Worm (Caenorhabditis elegans) whole organism, L4 larva: ENCODE data around the gene F01D5.3.

Experiments
- F44E2.7 ChIP-seq: fragments of 200-800 bp; sonication (Bioruptor generic); IDR thresholded peaks from 2 replicates; pipeline ENCODE4 v2.1.2; 2022; ENCODE audit warnings: missing genetic modification characterization, missing compliant biosample characterization
- Y5F2A.4 ChIP-seq: fragments of 200-800 bp; sonication (Bioruptor generic); optimal IDR thresholded peaks from 2 replicates; lab custom pipeline; 2018; ENCODE audit warnings: mild to moderate bottlenecking, missing genetic modification characterization, missing compliant biosample characterization
- ZK546.5 ChIP-seq, 2 experiments: sonication (generic microtip); optimal IDR thresholded peaks; 2 replicates each; lab custom pipeline; 2017; ENCODE audit warnings: missing biosample characterization in 2 of 2, missing genetic modification characterization in 2 of 2
- aha-1 ChIP-seq: fragments of 150-350 bp; peaks from one replicate; lab custom pipeline; 2014; ENCODE audit warnings: missing biosample characterization, missing genetic modification characterization
- aly-2 ChIP-seq: sonication (generic microtip); optimal IDR thresholded peaks from 2 replicates; lab custom pipeline; 2018; ENCODE audit warnings: missing biosample characterization, missing genetic modification characterization
- ceh-20 ChIP-seq: fragments of 200-800 bp; sonication (Bioruptor generic); IDR thresholded peaks from 2 replicates; pipeline ENCODE4 v1.3.6; 2022; ENCODE audit warnings: missing genetic modification reagents, missing genetic modification characterization, missing compliant biosample characterization
- ceh-32 ChIP-seq: sonication (generic microtip); optimal IDR thresholded peaks from 2 replicates; lab custom pipeline; 2016; ENCODE audit warnings: mild to moderate bottlenecking, missing genetic modification characterization, missing compliant biosample characterization; ENCODE audit not compliant: poor library complexity
- ceh-44 ChIP-seq: fragments of 200-800 bp; sonication (Bioruptor generic); IDR thresholded peaks from 2 replicates; pipeline ENCODE4 v1.3.6; 2022; ENCODE audit warnings: missing genetic modification reagents, missing genetic modification characterization, missing compliant biosample characterization
- ceh-82 ChIP-seq: sonication (generic microtip); optimal IDR thresholded peaks from 2 replicates; lab custom pipeline; 2017; ENCODE audit warnings: missing biosample characterization, missing genetic modification characterization
- cey-2 ChIP-seq: sonication (generic microtip); optimal IDR thresholded peaks from 3 replicates; lab custom pipeline; 2017; ENCODE audit warnings: missing genetic modification characterization, mild to moderate bottlenecking, missing compliant biosample characterization, antibody characterized with exemption, borderline replicate concordance; ENCODE audit not compliant: insufficient read depth
- daf-16 ChIP-seq, 3 experiments: sonication (generic microtip); optimal IDR thresholded peaks; 2 replicates each; lab custom pipeline; 2016 to 2017; ENCODE audit warnings: missing genetic modification characterization in 3 of 3, missing genetic modification reagents in 3 of 3, mild to moderate bottlenecking in 2 of 3, missing compliant biosample characterization in 2 of 3, missing biosample characterization in 1 of 3, moderate library complexity in 1 of 3
- daf-19 ChIP-seq: fragments of 200-800 bp; sonication (Bioruptor generic); conservative IDR thresholded peaks from 2 replicates; pipeline ENCODE4 v1.3.6; 2022; ENCODE audit warnings: missing genetic modification characterization, missing compliant biosample characterization
- dve-1 ChIP-seq: sonication (generic microtip); optimal IDR thresholded peaks from 2 replicates; lab custom pipeline; 2017; ENCODE audit warnings: antibody characterized with exemption, mild to moderate bottlenecking, missing genetic modification characterization, missing compliant biosample characterization; ENCODE audit not compliant: insufficient read depth
- egl-43 ChIP-seq: fragments of 200-800 bp; sonication (Bioruptor generic); IDR thresholded peaks from 2 replicates; pipeline ENCODE4 v1.3.6; 2022; ENCODE audit warnings: missing genetic modification reagents, missing genetic modification characterization, missing compliant biosample characterization
- hlh-11 ChIP-seq: fragments of 200-800 bp; sonication (Bioruptor generic); optimal IDR thresholded peaks from 2 replicates; lab custom pipeline; 2018; ENCODE audit warnings: mild to moderate bottlenecking, missing genetic modification characterization, missing compliant biosample characterization
- jun-1 ChIP-seq: fragments of 150-350 bp; optimal IDR thresholded peaks from 2 replicates; lab custom pipeline; 2014; ENCODE audit warnings: missing biosample characterization, missing genetic modification reagents, missing genetic modification characterization
- lim-7 ChIP-seq: fragments of 200-800 bp; sonication (Bioruptor generic); IDR thresholded peaks from 2 replicates; pipeline ENCODE4 v1.3.6; 2022; ENCODE audit warnings: missing genetic modification characterization, missing compliant biosample characterization
- lin-1 ChIP-seq: fragments of 200-800 bp; sonication (Bioruptor generic); IDR thresholded peaks from 2 replicates; pipeline ENCODE4 v1.3.6; 2022; ENCODE audit warnings: missing genetic modification reagents, missing genetic modification characterization, missing compliant biosample characterization
- lin-13 ChIP-seq: fragments of 150-350 bp; optimal IDR thresholded peaks from 2 replicates; lab custom pipeline; 2014; ENCODE audit warnings: missing biosample characterization, missing genetic modification reagents, missing genetic modification characterization
- lin-15B ChIP-seq: fragments of 150-350 bp; sonication (generic microtip); optimal IDR thresholded peaks from 3 replicates; lab custom pipeline; 2014; ENCODE audit warnings: missing biosample characterization, missing genetic modification characterization
- mep-1 ChIP-seq: fragments of 150-350 bp; sonication (generic microtip); optimal IDR thresholded peaks from 3 replicates; lab custom pipeline; 2014; ENCODE audit warnings: missing biosample characterization, missing genetic modification characterization
- nhr-11 ChIP-seq: fragments of 150-350 bp; optimal IDR thresholded peaks from 2 replicates; lab custom pipeline; 2014; ENCODE audit warnings: missing biosample characterization, missing genetic modification characterization
- nhr-111 ChIP-seq: fragments of 200-800 bp; sonication (Bioruptor generic); optimal IDR thresholded peaks from 2 replicates; lab custom pipeline; 2018; ENCODE audit warnings: mild to moderate bottlenecking, missing genetic modification characterization, missing compliant biosample characterization
- nhr-237 ChIP-seq: sonication (generic microtip); optimal IDR thresholded peaks from 2 replicates; lab custom pipeline; 2017; ENCODE audit warnings: missing biosample characterization, missing genetic modification characterization
- nhr-42 ChIP-seq: fragments of 200-800 bp; sonication (Bioruptor generic); IDR thresholded peaks from 2 replicates; pipeline ENCODE4 v1.3.6; 2022; ENCODE audit warnings: missing genetic modification characterization, missing compliant biosample characterization
- nhr-6 ChIP-seq: fragments of 150-350 bp; optimal IDR thresholded peaks from 2 replicates; lab custom pipeline; 2014; ENCODE audit warnings: missing biosample characterization, missing genetic modification characterization
- nhr-77 ChIP-seq: fragments of 150-350 bp; optimal IDR thresholded peaks from 2 replicates; lab custom pipeline; 2014; ENCODE audit warnings: missing biosample characterization, missing genetic modification characterization
- php-3 ChIP-seq: fragments of 200-800 bp; sonication (Bioruptor generic); IDR thresholded peaks from 2 replicates; pipeline ENCODE4 v1.3.6; 2022; ENCODE audit warnings: missing genetic modification reagents, missing genetic modification characterization, missing compliant biosample characterization
- pqm-1 ChIP-seq: sonication (generic microtip); optimal IDR thresholded peaks from 2 replicates; lab custom pipeline; 2017; ENCODE audit warnings: missing biosample characterization, missing genetic modification characterization
- set-16 ChIP-seq: fragments of 200-800 bp; sonication (Bioruptor generic); IDR thresholded peaks from 2 replicates; pipeline ENCODE4 v1.3.6; 2022; ENCODE audit warnings: missing genetic modification reagents, missing genetic modification characterization, missing compliant biosample characterization
- skn-1 ChIP-seq: fragments of 150-350 bp; optimal IDR thresholded peaks from 2 replicates; lab custom pipeline; 2014; ENCODE audit warnings: missing biosample characterization, missing genetic modification characterization
- snpc-1.2 ChIP-seq: fragments of 200-800 bp; sonication (Bioruptor generic); IDR thresholded peaks from 2 replicates; pipeline ENCODE4 v1.3.6; 2022; ENCODE audit warnings: missing genetic modification reagents, missing genetic modification characterization, missing compliant biosample characterization
- tag-97 ChIP-seq: fragments of 200-800 bp; sonication (Bioruptor generic); IDR thresholded peaks from 2 replicates; pipeline ENCODE4 v1.3.6; 2022; ENCODE audit warnings: missing genetic modification characterization, missing compliant biosample characterization
- unc-62 ChIP-seq, 3 experiments: fragments of 150-350 bp in 1 of 3; sonication (generic microtip); optimal IDR thresholded peaks in 2 of 3; peaks in 1 of 3; 1 replicate in 1 of 3; 2 replicates in 2 of 3; lab custom pipeline; 2014 to 2017; ENCODE audit warnings: missing biosample characterization in 3 of 3, missing genetic modification characterization in 3 of 3, missing genetic modification reagents in 3 of 3, missing genotype in 1 of 3
- vab-7 ChIP-seq: fragments of 200-800 bp; sonication (Bioruptor generic); IDR thresholded peaks from 2 replicates; pipeline ENCODE4 v1.3.6; 2022; ENCODE audit warnings: missing genetic modification reagents, missing genetic modification characterization, missing compliant biosample characterization
- zfp-2 ChIP-seq: sonication (generic microtip); optimal IDR thresholded peaks from 2 replicates; lab custom pipeline; 2016; ENCODE audit warnings: mild to moderate bottlenecking, missing genetic modification characterization, missing compliant biosample characterization
- zip-11 ChIP-seq: fragments of 200-800 bp; sonication (Bioruptor generic); IDR thresholded peaks from 2 replicates; pipeline ENCODE4 v1.3.6; 2022; ENCODE audit warnings: missing genetic modification characterization, missing compliant biosample characterization
- zip-2 ChIP-seq: fragments of 150-350 bp; optimal IDR thresholded peaks from 2 replicates; lab custom pipeline; 2014; ENCODE audit warnings: missing biosample characterization, missing genetic modification characterization
- ztf-7 ChIP-seq: fragments of 150-350 bp; optimal IDR thresholded peaks from 2 replicates; lab custom pipeline; 2014; ENCODE audit warnings: missing biosample characterization, missing genetic modification characterization

Gene F01D5.3

ce11 chrII:13973514-13973913 is 26.4 kb downstream of the F01D5.3 start, which contains the start of gene Y39G8B.1 (continued):
- TF ChIP-seq unc-62 (GFP tag; optimal IDR thresholded peaks at IDR 0.05 in 1 of 2; lab: Kevin White, UChicago) (peak in 1 of 2 experiments; percentile 79), unc-62 (tag; optimal IDR thresholded peaks at IDR 0.05; lab: Kevin White, UChicago) (no peak), mep-1 (peak; percentile 32), daf-16 (GFP tag; optimal IDR thresholded peaks at IDR 0.05; lab: Kevin White, UChicago) (no peak), daf-16 (tag; optimal IDR thresholded peaks at IDR 0.05; lab: Kevin White, UChicago) (peak; percentile 41), egl-43 (GFP tag; lab: Robert Waterston, UW) (no peak), ceh-20 (GFP tag; lab: Robert Waterston, UW) (no peak), lin-15B (tag; lab: Kevin White, UChicago) (no peak), nhr-237 (tag; lab: Kevin White, UChicago) (no peak), skn-1 (tag; lab: Kevin White, UChicago) (no peak), aly-2 (tag; lab: Kevin White, UChicago) (no peak), ceh-44 (GFP tag; lab: Robert Waterston, UW) (no peak), cey-2 (no peak), Y5F2A.4 (GFP tag; lab: Kevin White, UChicago) (no peak), php-3 (no peak), hlh-11 (tag; lab: Kevin White, UChicago) (peak; percentile 27), tag-97 (GFP tag; lab: Robert Waterston, UW) (no peak), ZK546.5 (tag; optimal IDR thresholded peaks at IDR 0.05; lab: Kevin White, UChicago) (no peak), ceh-32 (tag; lab: Kevin White, UChicago) (no peak), ceh-82 (tag; lab: Kevin White, UChicago) (no peak), lin-1 (no peak), nhr-77 (tag; lab: Kevin White, UChicago) (peak; percentile 46)

ce11 chrII:13972199-13972598 is 27.7 kb downstream of the F01D5.3 start:
- TF ChIP-seq cey-2 (no peak), lim-7 (GFP tag; lab: Robert Waterston, UW) (no peak), jun-1 (tag; lab: Kevin White, UChicago) (no peak), aha-1 (tag; lab: Kevin White, UChicago) (peak; percentile 87), lin-1 (no peak), egl-43 (GFP tag; lab: Robert Waterston, UW) (0 out of 2 replicates have a peak, but pooled peaks have one; percentile 32), ZK546.5 (tag; optimal IDR thresholded peaks at IDR 0.05; lab: Kevin White, UChicago) (no peak), dve-1 (tag; lab: Kevin White, UChicago) (no peak), nhr-111 (no peak), ceh-32 (tag; lab: Kevin White, UChicago) (no peak), daf-19 (GFP tag; lab: Robert Waterston, UW) (no peak), nhr-42 (GFP tag; lab: Robert Waterston, UW) (peak; percentile 54), F44E2.7 (GFP tag; lab: Robert Waterston, UW) (no peak), lin-13 (GFP tag; lab: Kevin White, UChicago) (no peak), zfp-2 (tag; lab: Kevin White, UChicago) (no peak), nhr-11 (no peak), ztf-7 (tag; lab: Kevin White, UChicago) (no peak), vab-7 (no peak), nhr-6 (no peak), set-16 (GFP tag; lab: Robert Waterston, UW) (peak; percentile 82), snpc-1.2 (GFP tag; lab: Robert Waterston, UW) (no peak), pqm-1 (tag; lab: Kevin White, UChicago) (no peak), zip-11 (GFP tag; lab: Robert Waterston, UW) (no peak), zip-2 (tag; lab: Kevin White, UChicago) (no peak)
- TF ChIP-seq, all 104 proteins: peak for 4
